Worm (Caenorhabditis elegans) whole organism, late embryonic: ENCODE results near the gene B0563.9.

Experiments
- K02D7.2 ChIP-seq: sonication (generic microtip); optimal IDR thresholded peaks from 2 replicates; lab custom pipeline; 2017; ENCODE audit warnings: mild to moderate bottlenecking, missing genetic modification characterization, missing compliant biosample characterization
- K09A11.1 ChIP-seq: sonication (generic microtip); optimal IDR thresholded peaks from 2 replicates; lab custom pipeline; 2017; ENCODE audit warnings: antibody characterized with exemption, mild to moderate bottlenecking, missing genetic modification characterization, missing compliant biosample characterization; ENCODE audit not compliant: insufficient read depth
- T23F11.4 ChIP-seq: fragments of 200-800 bp; sonication (Bioruptor generic); optimal IDR thresholded peaks from 2 replicates; lab custom pipeline; 2018; ENCODE audit warnings: mild to moderate bottlenecking, missing genetic modification characterization, missing compliant biosample characterization
- Y22D7AL.16 ChIP-seq: sonication (generic microtip); optimal IDR thresholded peaks from 2 replicates; lab custom pipeline; 2016; ENCODE audit warnings: missing genetic modification characterization, missing compliant biosample characterization
- ceh-18 ChIP-seq: sonication (generic microtip); optimal IDR thresholded peaks from 2 replicates; lab custom pipeline; 2016; ENCODE audit warnings: missing genetic modification characterization, missing compliant biosample characterization
- ceh-19 ChIP-seq: fragments of 200-800 bp; sonication (Bioruptor generic); optimal IDR thresholded peaks from 2 replicates; lab custom pipeline; 2018; ENCODE audit warnings: mild to moderate bottlenecking, missing genetic modification characterization, missing compliant biosample characterization
- ceh-30 ChIP-seq: fragments of 150-350 bp; optimal IDR thresholded peaks from 2 replicates; lab custom pipeline; 2014; ENCODE audit warnings: missing biosample characterization, missing genetic modification characterization
- ceh-45 ChIP-seq: fragments of 200-800 bp; sonication (Bioruptor generic); IDR thresholded peaks from 2 replicates; pipeline ENCODE4 v1.3.6; 2022; ENCODE audit warnings: missing genetic modification reagents, missing genetic modification characterization, missing compliant biosample characterization
- ceh-48 ChIP-seq: sonication (generic microtip); optimal IDR thresholded peaks from 2 replicates; lab custom pipeline; 2016; ENCODE audit warnings: missing genetic modification characterization, inconsistent platforms, missing compliant biosample characterization
- ceh-6 ChIP-seq: fragments of 200-800 bp; sonication (Bioruptor generic); optimal IDR thresholded peaks from 2 replicates; lab custom pipeline; 2018; ENCODE audit warnings: mild to moderate bottlenecking, missing genetic modification characterization, missing compliant biosample characterization
- che-1 ChIP-seq: sonication (generic microtip); optimal IDR thresholded peaks from 2 replicates; lab custom pipeline; 2016; ENCODE audit warnings: mild to moderate bottlenecking, missing genetic modification characterization, missing compliant biosample characterization
- dve-1 ChIP-seq: sonication (generic microtip); optimal IDR thresholded peaks from 2 replicates; lab custom pipeline; 2017; ENCODE audit warnings: antibody characterized with exemption, mild to moderate bottlenecking, missing genetic modification characterization, missing compliant biosample characterization
- ets-4 ChIP-seq: sonication (generic microtip); optimal IDR thresholded peaks from 2 replicates; lab custom pipeline; 2016; ENCODE audit warnings: missing genetic modification characterization, missing compliant biosample characterization
- fkh-10 ChIP-seq: fragments of 150-350 bp; optimal IDR thresholded peaks from 2 replicates; lab custom pipeline; 2014; ENCODE audit warnings: missing biosample characterization, missing genetic modification reagents, missing genetic modification characterization
- fkh-6 ChIP-seq: sonication (generic microtip); optimal IDR thresholded peaks from 2 replicates; lab custom pipeline; 2016; ENCODE audit warnings: missing genetic modification characterization, missing compliant biosample characterization
- hlh-6 ChIP-seq: sonication (generic microtip); optimal IDR thresholded peaks from 2 replicates; lab custom pipeline; 2016; ENCODE audit warnings: missing genotype, missing genetic modification characterization, missing compliant biosample characterization
- lin-11 ChIP-seq: fragments of 200-800 bp; sonication (Bioruptor generic); optimal IDR thresholded peaks from 2 replicates; lab custom pipeline; 2018; ENCODE audit warnings: mild to moderate bottlenecking, missing genetic modification characterization, missing compliant biosample characterization
- mec-3 ChIP-seq: sonication (generic microtip); optimal IDR thresholded peaks from 2 replicates; lab custom pipeline; 2016; ENCODE audit warnings: borderline replicate concordance, missing genetic modification characterization, missing compliant biosample characterization
- nfya-1 ChIP-seq: sonication (generic microtip); optimal IDR thresholded peaks from 2 replicates; lab custom pipeline; 2017; ENCODE audit warnings: missing genetic modification characterization, mild to moderate bottlenecking, missing compliant biosample characterization, antibody characterized with exemption, moderate library complexity
- nhr-11 ChIP-seq: fragments of 150-350 bp; optimal IDR thresholded peaks from 2 replicates; lab custom pipeline; 2014; ENCODE audit warnings: missing biosample characterization, missing genetic modification characterization
- odd-2 ChIP-seq: sonication (generic microtip); optimal IDR thresholded peaks from 2 replicates; lab custom pipeline; 2017; ENCODE audit warnings: antibody characterized with exemption, mild to moderate bottlenecking, missing genetic modification characterization, missing compliant biosample characterization
- pat-9 ChIP-seq: fragments of 200-800 bp; sonication (Bioruptor generic); optimal IDR thresholded peaks from 2 replicates; lab custom pipeline; 2018; ENCODE audit warnings: mild to moderate bottlenecking, missing genetic modification characterization, moderate library complexity, missing compliant biosample characterization
- pax-1 ChIP-seq: fragments of 150-350 bp; optimal IDR thresholded peaks from 2 replicates; lab custom pipeline; 2014; ENCODE audit warnings: missing biosample characterization, missing genetic modification characterization
- pha-2 ChIP-seq: sonication (generic microtip); optimal IDR thresholded peaks from 2 replicates; lab custom pipeline; 2017; ENCODE audit warnings: mild to moderate bottlenecking, missing genetic modification characterization, missing compliant biosample characterization
- pqm-1 ChIP-seq: sonication (generic microtip); optimal IDR thresholded peaks from 2 replicates; lab custom pipeline; 2016; ENCODE audit warnings: missing genetic modification characterization, missing compliant biosample characterization
- rnt-1 ChIP-seq: sonication (generic microtip); optimal IDR thresholded peaks from 2 replicates; lab custom pipeline; 2016; ENCODE audit warnings: missing genetic modification characterization, missing compliant biosample characterization
- sox-4 ChIP-seq: sonication (generic microtip); optimal IDR thresholded peaks from 2 replicates; lab custom pipeline; 2017; ENCODE audit warnings: mild to moderate bottlenecking, missing genetic modification characterization, inconsistent platforms, missing compliant biosample characterization
- tbx-2 ChIP-seq: sonication (generic microtip); optimal IDR thresholded peaks from 2 replicates; lab custom pipeline; 2016; ENCODE audit warnings: missing genetic modification characterization, missing compliant biosample characterization
- tbx-7 ChIP-seq: sonication (generic microtip); optimal IDR thresholded peaks from 2 replicates; lab custom pipeline; 2016; ENCODE audit warnings: missing genotype, missing genetic modification characterization, missing compliant biosample characterization
- ttx-3 ChIP-seq: sonication (generic microtip); optimal IDR thresholded peaks from 2 replicates; lab custom pipeline; 2016; ENCODE audit warnings: missing genetic modification reagents, missing genetic modification characterization, missing compliant biosample characterization
- unc-42 ChIP-seq: sonication (generic microtip); optimal IDR thresholded peaks from 2 replicates; lab custom pipeline; 2016; ENCODE audit warnings: missing genotype, missing genetic modification characterization, missing compliant biosample characterization
- unc-55 ChIP-seq: sonication (generic microtip); optimal IDR thresholded peaks from 2 replicates; lab custom pipeline; 2017; ENCODE audit warnings: missing biosample characterization, missing genetic modification reagents, missing genetic modification characterization
- unc-86 ChIP-seq: sonication (generic microtip); optimal IDR thresholded peaks from 2 replicates; lab custom pipeline; 2016; ENCODE audit warnings: missing genetic modification characterization, missing compliant biosample characterization

B0563.9 gene

DNA sequence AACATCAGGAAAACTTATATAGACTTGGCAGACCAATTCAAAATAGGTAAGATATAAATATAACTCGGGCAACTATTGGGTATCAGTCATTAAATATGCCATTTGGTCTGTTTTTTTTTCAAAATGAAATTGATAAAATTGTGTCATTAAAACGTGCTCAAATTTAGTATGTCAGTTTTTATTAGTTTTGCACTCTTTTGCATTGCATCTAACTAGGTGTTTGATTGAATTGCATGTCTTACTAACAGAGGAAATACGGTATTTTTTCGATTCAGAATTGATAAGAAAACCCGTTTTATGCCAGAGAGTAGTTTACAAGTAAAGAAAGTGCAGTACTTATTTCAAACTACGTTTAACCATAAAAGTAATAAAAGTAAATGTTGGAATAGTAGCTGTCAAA lies 12.6 kb upstream of the B0563.9 start:
- TF ChIP-seq Y22D7AL.16 (no peak), lin-11 (tag; lab: Kevin White, UChicago) (no peak), odd-2 (tag; lab: Kevin White, UChicago) (no peak), unc-55 (GFP tag; lab: Kevin White, UChicago) (no peak), hlh-6 (tag; lab: Kevin White, UChicago) (no peak), unc-86 (tag; lab: Kevin White, UChicago) (no peak), ceh-48 (no peak), ceh-19 (no peak), mec-3 (no peak), pax-1 (tag; lab: Kevin White, UChicago) (no peak), pha-2 (tag; lab: Kevin White, UChicago) (no peak), tbx-2 (tag; lab: Kevin White, UChicago) (no peak), ceh-30 (tag; lab: Kevin White, UChicago) (no peak), K02D7.2 (tag; lab: Kevin White, UChicago) (no peak), ceh-6 (GFP tag; lab: Kevin White, UChicago) (no peak), pqm-1 (tag; lab: Kevin White, UChicago) (no peak)

DNA sequence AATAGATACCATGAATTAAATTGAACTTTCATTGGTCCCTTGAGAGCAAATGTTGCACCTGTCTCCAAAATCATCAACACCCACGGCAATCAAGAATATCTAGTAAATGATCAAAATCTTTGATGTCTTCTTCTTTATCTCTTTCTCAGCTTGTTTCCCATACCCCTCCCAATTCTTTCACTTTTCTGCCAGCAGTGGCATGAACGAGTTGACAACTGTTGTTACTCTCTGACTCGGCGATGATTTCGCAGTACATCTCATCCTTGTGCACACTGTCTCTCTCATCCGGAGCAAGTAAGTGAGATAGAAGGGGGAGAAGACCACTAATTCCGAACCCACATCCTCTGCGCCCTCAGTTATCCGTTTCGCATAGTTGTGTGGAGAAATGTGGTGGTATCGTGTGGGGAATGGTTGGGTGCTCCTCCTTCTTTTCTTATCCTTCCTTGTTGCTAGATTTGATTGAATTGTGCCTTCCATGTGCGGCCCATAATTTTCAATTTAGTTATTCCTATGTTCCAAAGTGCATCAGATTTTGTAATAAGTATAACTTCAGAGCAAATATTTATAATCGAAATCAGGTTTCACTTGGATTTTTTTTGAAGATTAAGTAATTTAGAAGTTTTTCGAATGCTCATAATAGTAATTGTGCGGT lies 7.0 kb upstream of the B0563.9 start:
- TF ChIP-seq rnt-1: peak; percentile 4
- TF ChIP-seq che-1: no peak
- TF ChIP-seq unc-42 (tag; lab: Kevin White, UChicago): peak; percentile 87
- peak; percentile 73 for TF ChIP-seq ceh-18 (tag; lab: Kevin White, UChicago)
- TF ChIP-seq fkh-10: no peak
- TF ChIP-seq unc-55 (GFP tag; lab: Kevin White, UChicago): peak; percentile 67

DNA sequence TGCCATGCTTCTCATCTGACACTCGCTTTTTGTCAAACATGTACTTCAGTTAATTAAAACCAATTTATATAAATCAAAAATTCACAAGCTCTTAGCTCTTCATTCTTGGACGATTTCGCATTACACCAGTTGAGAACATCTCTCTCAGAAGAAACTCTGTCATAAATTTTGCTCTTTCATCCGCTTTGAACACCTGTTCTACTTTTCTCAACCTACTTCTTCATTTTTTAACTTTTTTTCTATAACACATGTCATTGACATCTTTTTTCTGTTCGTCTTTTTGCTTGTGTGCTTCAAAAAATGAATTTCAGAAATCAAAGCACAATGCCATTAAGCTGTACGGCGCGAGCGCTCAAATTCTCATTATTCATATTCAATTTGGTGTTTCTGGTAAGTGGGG lies 5.5 kb upstream of the B0563.9 start, which contains the start of gene tsp-11:
Gene tsp-11, plus strand, starts transcription at position 301 of the 400 bp plus-strand sequence.
- no peak for TF ChIP-seq T23F11.4
- TF ChIP-seq ceh-45 (GFP tag; lab: Robert Waterston, UW): no peak
- TF ChIP-seq sox-4 (tag; lab: Kevin White, UChicago): no peak
- TF ChIP-seq pha-2 (tag; lab: Kevin White, UChicago): no peak
- TF ChIP-seq tbx-7: no peak
- no peak for TF ChIP-seq ceh-30 (tag; lab: Kevin White, UChicago)

DNA sequence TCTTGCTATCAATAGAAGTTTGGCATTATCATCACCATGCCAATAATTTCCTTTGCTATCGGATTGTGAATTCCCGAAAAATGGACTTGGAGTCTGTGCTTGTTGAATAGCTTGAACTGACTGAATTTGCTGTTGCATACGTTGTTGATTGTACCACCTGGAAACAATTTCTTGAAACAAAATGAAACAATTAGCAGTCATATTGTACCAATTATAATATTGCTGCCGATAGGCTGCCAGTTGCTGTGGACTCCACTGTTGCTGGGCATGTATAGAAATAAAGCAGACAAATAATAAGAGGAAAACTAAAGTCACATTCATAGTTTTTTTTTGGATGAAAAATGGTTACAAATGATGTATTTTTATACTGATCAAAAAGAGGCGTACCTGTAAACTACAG lies 1.4 kb upstream of the B0563.9 start, which contains the start of gene B0563.10:
Gene B0563.10, minus strand, starts transcription at position 325 of the 400 bp plus-strand sequence.
- TF ChIP-seq fkh-6 (tag; lab: Kevin White, UChicago): no peak
- TF ChIP-seq ets-4 (tag; lab: Kevin White, UChicago): no peak
- TF ChIP-seq lin-11 (tag; lab: Kevin White, UChicago): no peak
- TF ChIP-seq K09A11.1: no peak
- no peak for TF ChIP-seq mec-3
- no peak for TF ChIP-seq unc-86 (tag; lab: Kevin White, UChicago)
- TF ChIP-seq nfya-1: no peak
- no peak for TF ChIP-seq ttx-3 (tag; lab: Kevin White, UChicago)

DNA sequence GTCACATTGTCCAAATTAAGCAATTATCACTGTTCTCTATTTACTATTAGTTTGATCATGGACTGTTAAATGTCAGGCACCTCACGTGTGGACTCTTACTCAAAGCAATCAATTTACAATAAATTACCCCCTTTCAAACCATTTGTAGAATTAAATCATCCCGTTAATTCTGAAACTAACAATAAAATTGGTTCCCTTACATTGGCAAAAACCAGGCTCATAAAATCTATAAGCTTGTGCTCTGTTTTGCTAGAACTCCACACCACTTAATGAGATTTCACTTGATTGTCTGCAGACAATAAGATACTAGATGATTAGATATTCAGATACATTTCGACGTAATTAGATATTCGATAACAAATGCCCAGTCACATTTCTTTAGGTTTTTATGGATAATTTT lies 1.7 kb downstream of the B0563.9 start:
- TF ChIP-seq nhr-11: no peak
- no peak for TF ChIP-seq pax-1 (tag; lab: Kevin White, UChicago)
- no peak for TF ChIP-seq pat-9 (tag; lab: Kevin White, UChicago)
- TF ChIP-seq K09A11.1: no peak
- TF ChIP-seq unc-86 (tag; lab: Kevin White, UChicago): no peak
- no peak for TF ChIP-seq fkh-6 (tag; lab: Kevin White, UChicago)
- TF ChIP-seq ceh-6 (GFP tag; lab: Kevin White, UChicago): no peak
- no peak for TF ChIP-seq dve-1
